Fruit fly (Drosophila melanogaster) whole organism, pupa: ENCODE data around the gene CG31650.
A peak's percentile ranks its signal among the peaks of the same experiment; 100 is the strongest.

ENCODE experiments used
- CG10348 ChIP-seq: fragments of 200-800 bp; sonication (Bioruptor generic); IDR thresholded peaks from 2 replicates; pipeline ENCODE4 v1.3.6; 2022; ENCODE audit warnings: missing biosample characterization, missing genetic modification characterization
- CG12605 ChIP-seq: fragments of 200-800 bp; sonication (Bioruptor generic); IDR thresholded peaks from 2 replicates; pipeline ENCODE4 v1.3.6; 2022; ENCODE audit warnings: missing biosample characterization, missing genetic modification characterization
- CG13204 ChIP-seq: fragments of 200-800 bp; sonication (Bioruptor generic); optimal IDR thresholded peaks from 2 replicates; lab custom pipeline; 2018; ENCODE audit warnings: missing biosample characterization, mild to moderate bottlenecking, missing genetic modification characterization, moderate library complexity
- CG14655 ChIP-seq: fragments of 200-800 bp; sonication (Bioruptor generic); optimal IDR thresholded peaks from 3 replicates; lab custom pipeline; 2017; ENCODE audit warnings: mild to moderate bottlenecking, missing biosample characterization, missing genetic modification reagents, missing genetic modification characterization
- CG15710 ChIP-seq: fragments of 200-800 bp; sonication (Bioruptor generic); optimal IDR thresholded peaks from 2 replicates; lab custom pipeline; 2018; ENCODE audit warnings: missing biosample characterization, mild to moderate bottlenecking, missing genetic modification characterization, moderate library complexity
- CG17806 ChIP-seq: fragments of 200-800 bp; sonication (Bioruptor generic); optimal IDR thresholded peaks from 2 replicates; lab custom pipeline; 2018; ENCODE audit warnings: missing biosample characterization, mild to moderate bottlenecking, missing genetic modification characterization, moderate library complexity
- CG32121 ChIP-seq: fragments of 200-800 bp; sonication (Bioruptor generic); IDR thresholded peaks from 2 replicates; pipeline ENCODE4 v1.3.6; 2022; ENCODE audit warnings: missing biosample characterization, missing genetic modification characterization
- CG34367 ChIP-seq: fragments of 200-800 bp; sonication (Bioruptor generic); optimal IDR thresholded peaks from 2 replicates; lab custom pipeline; 2018; ENCODE audit warnings: missing biosample characterization, mild to moderate bottlenecking, missing genetic modification characterization
- CG4496 ChIP-seq: fragments of 200-800 bp; sonication (Bioruptor generic); IDR thresholded peaks from 3 replicates; pipeline ENCODE4 v1.3.6; 2022; ENCODE audit warnings: missing biosample characterization, missing genetic modification characterization
- CG8159 ChIP-seq: fragments of 200-800 bp; sonication (Bioruptor generic); optimal IDR thresholded peaks from 3 replicates; lab custom pipeline; 2018; ENCODE audit warnings: missing biosample characterization, mild to moderate bottlenecking, missing genetic modification characterization, moderate library complexity
- CG8301 ChIP-seq: fragments of 200-800 bp; sonication (Bioruptor generic); optimal IDR thresholded peaks from 2 replicates; lab custom pipeline; 2018; ENCODE audit warnings: missing biosample characterization, mild to moderate bottlenecking, missing genetic modification characterization
- CG9948 ChIP-seq: fragments of 200-800 bp; sonication (Bioruptor generic); optimal IDR thresholded peaks from 2 replicates; lab custom pipeline; 2018; ENCODE audit warnings: missing biosample characterization, mild to moderate bottlenecking, missing genetic modification characterization, moderate library complexity
- D1 ChIP-seq: fragments of 200-800 bp; sonication (Bioruptor generic); optimal IDR thresholded peaks from 2 replicates; lab custom pipeline; 2018; ENCODE audit warnings: missing biosample characterization, mild to moderate bottlenecking, missing genetic modification characterization, moderate library complexity
- EcR ChIP-seq: fragments of 200-800 bp; sonication (Bioruptor generic); optimal IDR thresholded peaks from 3 replicates; lab custom pipeline; 2019; ENCODE audit warnings: missing biosample characterization, missing genetic modification characterization, mild to moderate bottlenecking, moderate library complexity, missing genetic modification reagents
- Ets98B ChIP-seq: fragments of 200-800 bp; sonication (Bioruptor generic); IDR thresholded peaks from 2 replicates; pipeline ENCODE4 v1.3.6; 2022; ENCODE audit warnings: missing biosample characterization, missing genetic modification characterization
- Pif1A ChIP-seq: fragments of 200-800 bp; sonication (Bioruptor generic); optimal IDR thresholded peaks from 3 replicates; lab custom pipeline; 2016; ENCODE audit warnings: missing biosample characterization, missing genetic modification characterization
- Pif1B ChIP-seq: fragments of 200-800 bp; sonication (Bioruptor generic); optimal IDR thresholded peaks from 3 replicates; lab custom pipeline; 2016; ENCODE audit warnings: missing biosample characterization, missing genetic modification characterization
- Snoo ChIP-seq: fragments of 200-800 bp; sonication (Bioruptor generic); optimal IDR thresholded peaks from 3 replicates; lab custom pipeline; 2017; ENCODE audit warnings: missing biosample characterization, mild to moderate bottlenecking, missing genetic modification characterization, inconsistent platforms
- fd96Ca ChIP-seq: fragments of 200-800 bp; sonication (Bioruptor generic); IDR thresholded peaks from 3 replicates; pipeline ENCODE4 v1.3.6; 2022; ENCODE audit warnings: missing biosample characterization, missing genetic modification characterization
- gl ChIP-seq: fragments of 200-800 bp; sonication (Bioruptor generic); optimal IDR thresholded peaks from 2 replicates; lab custom pipeline; 2018; ENCODE audit warnings: missing biosample characterization, mild to moderate bottlenecking, missing genetic modification characterization
- rn ChIP-seq: fragments of 200-800 bp; sonication (Bioruptor generic); IDR thresholded peaks from 2 replicates; pipeline ENCODE4 v1.3.6; 2022; ENCODE audit warnings: missing biosample characterization, missing genetic modification characterization

CG31650 gene

dm6 chr2L:4998571-4999191, 45.8 kb downstream of the CG31650 start:
- TF ChIP-seq fd96Ca (GFP tag; lab: Robert Waterston, UW) (no peak), rn (no peak), CG10348 (no peak), Pif1A (no peak), CG9948 (tag; lab: Kevin White, UChicago) (no peak), CG12605 (no peak), CG8301 (no peak), CG32121 (no peak), Snoo (tag; lab: Kevin White, UChicago) (no peak), CG4496 (GFP tag; lab: Robert Waterston, UW) (no peak), CG14655 (no peak), Ets98B (GFP tag; lab: Robert Waterston, UW) (no peak), CG15710 (tag; lab: Kevin White, UChicago) (no peak), CG13204 (GFP tag; lab: Kevin White, UChicago) (no peak), Pif1B (GFP tag; lab: Kevin White, UChicago) (no peak), CG17806 (tag; lab: Kevin White, UChicago) (no peak), D1 (tag; lab: Kevin White, UChicago) (no peak), EcR (GFP tag; lab: Kevin White, UChicago) (no peak)

dm6 chr2L:4998260-4998560, 46.3 kb downstream of the CG31650 start:
- TF ChIP-seq rn (no peak), CG17806 (tag; lab: Kevin White, UChicago) (no peak), CG34367 (tag; lab: Kevin White, UChicago) (no peak), CG4496 (GFP tag; lab: Robert Waterston, UW) (no peak), Pif1B (GFP tag; lab: Kevin White, UChicago) (no peak), CG15710 (tag; lab: Kevin White, UChicago) (no peak), D1 (tag; lab: Kevin White, UChicago) (no peak), gl (tag; lab: Kevin White, UChicago) (no peak)

dm6 chr2L:4997401-4998259, 46.9 kb downstream of the CG31650 start:
- TF ChIP-seq EcR (GFP tag; lab: Kevin White, UChicago) (peak; percentile 95), CG13204 (GFP tag; lab: Kevin White, UChicago) (peak; percentile 96), CG9948 (tag; lab: Kevin White, UChicago) (peak; percentile 99), CG32121 (peak; percentile 99), rn (peak; percentile 98), CG14655 (peak; percentile 100), Pif1A (peak; percentile 99), CG12605 (peak; percentile 99), CG17806 (tag; lab: Kevin White, UChicago) (peak; percentile 99), Snoo (tag; lab: Kevin White, UChicago) (peak; percentile 99), D1 (tag; lab: Kevin White, UChicago) (peak; percentile 94), CG4496 (GFP tag; lab: Robert Waterston, UW) (peak; percentile 100), Pif1B (GFP tag; lab: Kevin White, UChicago) (peak; percentile 99), fd96Ca (GFP tag; lab: Robert Waterston, UW) (peak; percentile 99), gl (tag; lab: Kevin White, UChicago) (peak; percentile 98), CG8301 (peak; percentile 100), CG8159 (tag; lab: Kevin White, UChicago) (peak; percentile 99), Ets98B (GFP tag; lab: Robert Waterston, UW) (peak; percentile 100), CG10348 (peak; percentile 96), CG34367 (tag; lab: Kevin White, UChicago) (peak; percentile 99), CG15710 (tag; lab: Kevin White, UChicago) (peak; percentile 98)

- TF ChIP-seq CG4496 (GFP tag; lab: Robert Waterston, UW): no peak
- no peak for TF ChIP-seq EcR (GFP tag; lab: Kevin White, UChicago)
- no peak for TF ChIP-seq CG32121
- no peak for TF ChIP-seq CG15710 (tag; lab: Kevin White, UChicago)
- TF ChIP-seq CG14655: no peak
- no peak for TF ChIP-seq Snoo (tag; lab: Kevin White, UChicago)
- TF ChIP-seq CG34367 (tag; lab: Kevin White, UChicago): no peak
- TF ChIP-seq Pif1B (GFP tag; lab: Kevin White, UChicago): no peak
- no peak for TF ChIP-seq rn
- no peak for TF ChIP-seq gl (tag; lab: Kevin White, UChicago)
- no peak for TF ChIP-seq CG13204 (GFP tag; lab: Kevin White, UChicago)
- TF ChIP-seq Ets98B (GFP tag; lab: Robert Waterston, UW): no peak
- no peak for TF ChIP-seq CG17806 (tag; lab: Kevin White, UChicago)
- no peak for TF ChIP-seq CG8301
These were observed 48.1 kb downstream of the CG31650 start for dm6 chr2L:4996283-4996922.

- TF ChIP-seq fd96Ca (GFP tag; lab: Robert Waterston, UW) (no peak), gl (tag; lab: Kevin White, UChicago) (no peak), CG32121 (no peak), CG15710 (tag; lab: Kevin White, UChicago) (no peak), CG12605 (no peak), CG4496 (GFP tag; lab: Robert Waterston, UW) (no peak), CG8301 (no peak), CG13204 (GFP tag; lab: Kevin White, UChicago) (no peak), D1 (tag; lab: Kevin White, UChicago) (no peak), CG9948 (tag; lab: Kevin White, UChicago) (no peak), EcR (GFP tag; lab: Kevin White, UChicago) (no peak), CG14655 (no peak), Pif1A (no peak), Ets98B (GFP tag; lab: Robert Waterston, UW) (no peak), CG34367 (tag; lab: Kevin White, UChicago) (no peak), CG17806 (tag; lab: Kevin White, UChicago) (no peak), CG10348 (no peak), Pif1B (GFP tag; lab: Kevin White, UChicago) (no peak)
These were observed 48.7 kb downstream of the CG31650 start for dm6 chr2L:4995837-4996136.
